Worm (Caenorhabditis elegans): Measurements from ENCODE around the gene T20B12.7.

DNA sequence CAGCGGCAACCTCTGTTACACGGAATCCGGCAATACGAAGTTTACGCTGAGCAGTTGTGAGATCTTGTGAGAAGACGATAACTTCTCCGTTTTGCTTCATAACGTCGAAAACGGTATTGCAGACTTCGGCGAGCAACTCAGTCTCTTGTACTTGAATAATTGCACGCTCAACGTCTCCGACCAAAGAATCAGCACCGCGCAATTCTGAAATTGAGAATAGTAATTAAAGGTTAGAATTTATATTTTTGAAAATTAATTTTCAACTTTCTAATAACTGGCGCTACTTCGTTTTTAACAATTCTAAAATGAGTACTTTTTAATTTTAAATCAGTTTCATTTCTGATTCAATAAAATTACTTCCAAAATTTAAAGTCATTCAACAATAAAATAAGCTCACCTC lies 323 bp downstream of the T20B12.7 start:
- TF ChIP-seq unc-39 (tag; optimal IDR thresholded peaks at IDR 0.05) (no peak), ama-1 (optimal IDR thresholded peaks at IDR 0.05) (no peak), pqm-1 (tag; optimal IDR thresholded peaks at IDR 0.05) (no peak), pha-4 (GFP tag; IDR thresholded peaks at IDR 0.05) (no peak), pha-4 (tag; optimal IDR thresholded peaks at IDR 0.05) (no peak), Y48G9A.11 (GFP tag; IDR thresholded peaks at IDR 0.05) (no peak), nhr-11 (tag; optimal IDR thresholded peaks at IDR 0.05) (no peak), jun-1 (tag; optimal IDR thresholded peaks at IDR 0.05) (no peak), unc-62 (GFP tag; optimal IDR thresholded peaks at IDR 0.05 in 1 of 2) (peak in 1 of 2 experiments; percentile 91), unc-62 (tag; optimal IDR thresholded peaks at IDR 0.05) (no peak), fos-1 (tag; optimal IDR thresholded peaks at IDR 0.05) (no peak), dpl-1 (GFP tag; optimal IDR thresholded peaks at IDR 0.05) (no peak), R02D3.7 (tag; optimal IDR thresholded peaks at IDR 0.05) (no peak), ztf-11 (tag; optimal IDR thresholded peaks at IDR 0.05) (no peak), Y75B8A.6 (GFP tag; IDR thresholded peaks at IDR 0.05) (no peak)
